Worm (Caenorhabditis elegans): Measurements from ENCODE around the gene B0507.5.

B0507.5 gene

DNA sequence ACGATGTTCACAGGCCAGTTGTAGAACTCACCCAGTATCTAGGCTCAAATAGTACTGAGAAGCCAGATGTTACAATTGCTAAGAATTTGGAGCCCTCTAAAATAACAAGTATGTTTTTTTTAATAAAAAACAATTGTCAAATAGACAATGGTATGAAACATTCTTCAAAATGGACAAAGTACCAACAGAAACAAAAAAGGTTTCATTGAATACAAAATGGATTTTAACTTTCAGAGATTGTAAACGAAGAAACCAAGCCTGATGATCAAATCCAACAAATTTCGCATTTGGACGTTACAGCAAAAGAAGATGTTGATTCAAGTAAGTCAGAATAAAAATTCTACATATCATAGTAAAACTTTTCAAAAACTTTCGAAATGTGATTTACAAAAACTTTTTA is 26.4 kb upstream of the B0507.5 start, which contains the start of gene ZC196.9:
Gene ZC196.9 (minus strand): TSS at position 101 of the 400 bp plus-strand sequence.
- TF ChIP-seq lsy-2 (tag; optimal IDR thresholded peaks at IDR 0.05) (no peak), sptf-1 (tag; optimal IDR thresholded peaks at IDR 0.05) (no peak), unc-120 (tag; optimal IDR thresholded peaks at IDR 0.05; ENCODE audit: poor library complexity, severe bottlenecking) (no peak), snpc-4 (tag; optimal IDR thresholded peaks at IDR 0.05) (no peak), unc-62 (GFP tag; optimal IDR thresholded peaks at IDR 0.05) (no peak), nhr-12 (tag; optimal IDR thresholded peaks at IDR 0.05) (no peak), lin-13 (tag; optimal IDR thresholded peaks at IDR 0.05) (no peak), ham-2 (GFP tag; optimal IDR thresholded peaks at IDR 0.05) (no peak), nhr-237 (tag; optimal IDR thresholded peaks at IDR 0.05) (no peak), mab-5 (tag; optimal IDR thresholded peaks at IDR 0.05) (no peak), ces-1 (GFP tag; optimal IDR thresholded peaks at IDR 0.05) (no peak), flh-1 (GFP tag; optimal IDR thresholded peaks at IDR 0.05) (no peak), ceh-43 (GFP tag; optimal IDR thresholded peaks at IDR 0.05) (no peak), blmp-1 (tag; optimal IDR thresholded peaks at IDR 0.05) (no peak), nhr-2 (tag; optimal IDR thresholded peaks at IDR 0.05) (no peak), drap-1 (GFP tag; optimal IDR thresholded peaks at IDR 0.05) (no peak)

DNA sequence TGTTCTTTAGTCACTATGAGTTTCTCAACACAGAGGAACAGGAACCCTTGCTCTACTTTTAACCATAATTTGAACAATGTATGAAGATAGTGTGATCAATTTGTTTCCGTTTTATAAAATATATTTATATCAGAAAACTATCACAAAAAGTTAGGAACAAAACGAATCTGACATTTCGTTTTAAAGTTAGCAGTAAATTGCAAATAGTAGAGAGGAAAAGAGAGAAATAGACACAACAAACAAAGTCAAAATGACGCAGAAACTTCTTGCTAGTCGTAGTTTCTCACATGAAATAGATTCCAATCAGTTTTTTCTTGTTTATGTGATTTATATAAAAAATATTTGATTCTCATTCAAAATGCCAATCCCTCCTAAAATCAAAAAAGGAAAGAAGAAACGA is 24.4 kb upstream of the B0507.5 start, which contains the start of gene ZC196.5:
Gene ZC196.5 (plus strand): TSS at position 301 of the 400 bp plus-strand sequence.
- TF ChIP-seq nhr-2 (tag; optimal IDR thresholded peaks at IDR 0.05) (no peak), mab-5 (tag; optimal IDR thresholded peaks at IDR 0.05) (no peak), nhr-12 (tag; optimal IDR thresholded peaks at IDR 0.05) (no peak), lin-13 (tag; optimal IDR thresholded peaks at IDR 0.05) (no peak), lsy-2 (tag; optimal IDR thresholded peaks at IDR 0.05) (no peak), bed-3 (GFP tag; optimal IDR thresholded peaks at IDR 0.05) (no peak), unc-39 (tag; optimal IDR thresholded peaks at IDR 0.05) (no peak), pha-4 (tag; optimal IDR thresholded peaks at IDR 0.05) (no peak)

DNA sequence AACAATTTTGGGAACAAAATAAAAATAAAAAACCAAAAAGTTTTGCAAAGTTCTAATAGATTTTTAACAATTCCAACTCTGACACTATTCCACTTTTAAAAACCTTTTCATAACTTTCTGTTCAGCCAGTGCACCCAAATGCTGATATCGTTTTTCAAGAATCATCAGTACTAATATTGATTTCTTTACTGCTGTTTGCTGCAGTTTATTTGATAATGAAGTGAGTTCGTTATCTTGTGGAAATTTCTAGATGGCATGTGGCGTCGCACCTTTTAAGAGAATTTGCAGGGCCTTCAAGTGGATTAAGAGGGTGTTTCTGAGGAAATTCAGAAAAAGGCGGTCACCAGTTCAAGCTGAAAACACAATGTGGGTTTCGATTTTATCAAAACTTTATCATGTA is 22.5 kb upstream of the B0507.5 start:
- TF ChIP-seq ham-2 (GFP tag; optimal IDR thresholded peaks at IDR 0.05) (no peak), cnd-1 (tag; optimal IDR thresholded peaks at IDR 0.05) (no peak), pha-4 (tag; optimal IDR thresholded peaks at IDR 0.05) (no peak), ztf-11 (tag; optimal IDR thresholded peaks at IDR 0.05) (no peak), M03D4.4 (tag; optimal IDR thresholded peaks at IDR 0.05) (no peak), lin-32 (GFP tag; optimal IDR thresholded peaks at IDR 0.05) (no peak), unc-39 (tag; optimal IDR thresholded peaks at IDR 0.05) (no peak), nhr-12 (tag; optimal IDR thresholded peaks at IDR 0.05) (no peak), ceh-43 (GFP tag; optimal IDR thresholded peaks at IDR 0.05) (no peak)

DNA sequence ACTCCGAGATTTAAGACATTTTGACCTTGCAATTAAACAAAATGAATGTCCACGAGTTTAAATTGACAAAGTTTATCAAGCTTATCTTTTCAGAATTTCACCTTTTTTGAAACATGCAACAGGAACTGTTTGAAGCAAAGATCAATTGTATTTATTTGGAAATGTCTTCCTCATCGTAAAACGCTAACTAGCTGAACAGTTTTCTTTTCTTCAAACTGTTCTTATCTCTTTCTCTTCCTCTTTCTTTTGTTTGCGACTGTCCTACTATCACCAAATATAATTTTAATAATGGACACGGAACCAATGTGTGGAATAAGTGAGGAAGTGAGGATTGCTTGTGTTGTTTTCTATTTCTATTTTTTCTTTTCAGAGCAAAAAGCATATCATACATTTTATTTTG is 20.6 kb upstream of the B0507.5 start, which contains the start of gene ZC196.4:
Gene ZC196.4 (plus strand): TSS at position 173 of the 400 bp plus-strand sequence.
- TF ChIP-seq lin-13 (tag; optimal IDR thresholded peaks at IDR 0.05), result no peak
- TF ChIP-seq flh-1 (GFP tag; optimal IDR thresholded peaks at IDR 0.05), result no peak
- TF ChIP-seq ztf-11 (tag; optimal IDR thresholded peaks at IDR 0.05), result no peak
- no peak for TF ChIP-seq nhr-12 (tag; optimal IDR thresholded peaks at IDR 0.05)
- no peak for TF ChIP-seq bed-3 (GFP tag; optimal IDR thresholded peaks at IDR 0.05)
- TF ChIP-seq nhr-2 (tag; optimal IDR thresholded peaks at IDR 0.05), result no peak
- no peak for TF ChIP-seq lsy-2 (tag; optimal IDR thresholded peaks at IDR 0.05)
- no peak for TF ChIP-seq nhr-76 (tag; optimal IDR thresholded peaks at IDR 0.05)
- no peak for TF ChIP-seq pha-4 (tag; optimal IDR thresholded peaks at IDR 0.05)
- no peak for TF ChIP-seq zip-8 (tag; optimal IDR thresholded peaks at IDR 0.05)
- no peak for TF ChIP-seq elt-1 (tag; optimal IDR thresholded peaks at IDR 0.05; ENCODE audit: borderline replicate concordance, insufficient read depth)
- TF ChIP-seq drap-1 (GFP tag; optimal IDR thresholded peaks at IDR 0.05), result no peak

DNA sequence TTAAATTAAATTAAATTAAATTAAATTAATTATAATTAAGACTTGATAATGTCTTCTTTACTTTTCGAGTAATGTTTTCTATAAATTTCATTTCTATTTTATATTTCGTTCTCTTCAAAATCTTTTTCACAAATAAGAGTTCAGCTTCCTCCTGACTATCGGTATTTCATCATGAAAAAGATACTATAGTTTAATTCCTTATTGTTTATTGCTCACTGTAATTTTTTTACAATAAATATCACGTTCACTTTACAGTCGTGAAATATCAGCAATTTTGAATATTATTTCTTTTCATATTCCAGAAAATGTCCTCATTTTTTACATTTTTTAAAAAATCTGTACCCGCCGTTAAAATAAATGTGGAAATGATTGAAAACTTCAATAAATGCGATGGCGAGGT is 17.1 kb upstream of the B0507.5 start, which contains the start of gene ZC196.3:
Gene ZC196.3 (plus strand): TSS at position 301 of the 400 bp plus-strand sequence.
- TF ChIP-seq blmp-1 (tag; optimal IDR thresholded peaks at IDR 0.05) (no peak), ceh-39 (tag; optimal IDR thresholded peaks at IDR 0.05) (no peak), ham-2 (GFP tag; optimal IDR thresholded peaks at IDR 0.05) (no peak), sptf-1 (tag; optimal IDR thresholded peaks at IDR 0.05) (no peak), nhr-2 (tag; optimal IDR thresholded peaks at IDR 0.05) (no peak), nhr-76 (tag; optimal IDR thresholded peaks at IDR 0.05) (no peak), snpc-4 (tag; optimal IDR thresholded peaks at IDR 0.05) (no peak), ztf-11 (tag; optimal IDR thresholded peaks at IDR 0.05) (no peak), elt-1 (tag; optimal IDR thresholded peaks at IDR 0.05; ENCODE audit: borderline replicate concordance, insufficient read depth) (no peak), M03D4.4 (tag; optimal IDR thresholded peaks at IDR 0.05) (no peak), nhr-28 (tag; optimal IDR thresholded peaks at IDR 0.05) (no peak), pha-4 (tag; optimal IDR thresholded peaks at IDR 0.05) (no peak), ceh-83 (GFP tag; optimal IDR thresholded peaks at IDR 0.05) (no peak), ces-1 (GFP tag; optimal IDR thresholded peaks at IDR 0.05) (no peak), unc-120 (tag; optimal IDR thresholded peaks at IDR 0.05; ENCODE audit: poor library complexity, severe bottlenecking) (no peak)
